Fruit fly (Drosophila melanogaster) whole organism, embryonic: ENCODE results near the gene wam.

Source experiments
- CG1024 ChIP-seq: fragments of 200-800 bp; sonication (Bioruptor generic); IDR thresholded peaks from 2 replicates; pipeline ENCODE4 v1.3.6; 2022; ENCODE audit warnings: missing biosample characterization, missing genetic modification characterization
- CG11398 ChIP-seq: fragments of 200-800 bp; sonication (Bioruptor generic); optimal IDR thresholded peaks from 2 replicates; lab custom pipeline; 2016; ENCODE audit warnings: missing biosample characterization, missing genetic modification characterization
- CG12236 ChIP-seq: fragments of 200-800 bp; sonication (Bioruptor generic); optimal IDR thresholded peaks from 2 replicates; lab custom pipeline; 2016; ENCODE audit warnings: missing biosample characterization, missing genetic modification characterization
- CG12299 ChIP-seq: fragments of 200-800 bp; sonication (Bioruptor generic); optimal IDR thresholded peaks from 2 replicates; lab custom pipeline; 2018; ENCODE audit warnings: missing biosample characterization, mild to moderate bottlenecking, missing genetic modification characterization
- CG15011 ChIP-seq: fragments of 200-800 bp; sonication (Bioruptor generic); optimal IDR thresholded peaks from 3 replicates; lab custom pipeline; 2018; ENCODE audit warnings: missing biosample characterization, mild to moderate bottlenecking, missing genetic modification characterization
- CG17328 ChIP-seq: fragments of 200-800 bp; sonication (Bioruptor generic); IDR thresholded peaks from 2 replicates; pipeline ENCODE4 v1.3.6; 2022; ENCODE audit warnings: missing biosample characterization, missing genetic modification characterization
- CG2875 ChIP-seq: fragments of 200-800 bp; sonication (Bioruptor generic); optimal IDR thresholded peaks from 2 replicates; lab custom pipeline; 2017; ENCODE audit warnings: missing biosample characterization, mild to moderate bottlenecking, missing genetic modification characterization, missing genetic modification reagents
- CG3163 ChIP-seq: fragments of 200-800 bp; sonication (Bioruptor generic); optimal IDR thresholded peaks from 3 replicates; lab custom pipeline; 2016; ENCODE audit warnings: missing biosample characterization, missing genetic modification characterization
- CG3281 ChIP-seq: fragments of 200-800 bp; sonication (Bioruptor generic); optimal IDR thresholded peaks from 3 replicates; lab custom pipeline; 2017; ENCODE audit warnings: missing biosample characterization, mild to moderate bottlenecking, missing genetic modification characterization
- CG5953 ChIP-seq: fragments of 200-800 bp; sonication (Bioruptor generic); IDR thresholded peaks from 2 replicates; pipeline ENCODE4 v1.3.6; 2022; ENCODE audit warnings: missing biosample characterization, missing genetic modification characterization
- CG7372 ChIP-seq: fragments of 200-800 bp; sonication (Bioruptor generic); IDR thresholded peaks from 2 replicates; pipeline ENCODE4 v1.3.6; 2022; ENCODE audit warnings: missing biosample characterization, missing genetic modification characterization
- Chrac-16 ChIP-seq: fragments of 200-800 bp; sonication (Bioruptor generic); optimal IDR thresholded peaks from 3 replicates; lab custom pipeline; 2016; ENCODE audit warnings: missing biosample characterization, missing genetic modification characterization
- Dip2 ChIP-seq: fragments of 200-800 bp; sonication (Bioruptor generic); IDR thresholded peaks from 2 replicates; pipeline ENCODE4 v1.3.6; 2022; ENCODE audit warnings: missing biosample characterization, missing genetic modification characterization
- Dref ChIP-seq: fragments of 200-800 bp; sonication (Bioruptor generic); IDR thresholded peaks from 2 replicates; pipeline ENCODE4 v1.3.6; 2022; ENCODE audit warnings: missing biosample characterization, missing genetic modification characterization
- Ets65A ChIP-seq: fragments of 200-800 bp; sonication (Bioruptor generic); peaks from one replicate; lab custom pipeline; 2016; ENCODE audit warnings: missing biosample characterization, missing genetic modification characterization
- Gsc ChIP-seq: fragments of 200-800 bp; sonication (Bioruptor generic); IDR thresholded peaks from 2 replicates; pipeline ENCODE4 v1.3.6; 2022; ENCODE audit warnings: missing biosample characterization, missing genetic modification characterization
- HmgZ ChIP-seq: fragments of 200-800 bp; sonication (Bioruptor generic); optimal IDR thresholded peaks from 2 replicates; lab custom pipeline; 2018; ENCODE audit warnings: missing biosample characterization, mild to moderate bottlenecking, missing genetic modification characterization
- Lhr ChIP-seq: fragments of 200-800 bp; sonication (Bioruptor generic); optimal IDR thresholded peaks from 3 replicates; lab custom pipeline; 2017; ENCODE audit warnings: mild to moderate bottlenecking, missing biosample characterization, missing genetic modification reagents, missing genetic modification characterization
- Lpt ChIP-seq: fragments of >200 bp; optimal IDR thresholded peaks from 2 replicates; lab custom pipeline; 2018; ENCODE audit warnings: missing biosample characterization, missing genetic modification characterization
- MTF-1 ChIP-seq: fragments of 200-800 bp; sonication (Bioruptor generic); optimal IDR thresholded peaks from 2 replicates; lab custom pipeline; 2018; ENCODE audit warnings: missing biosample characterization, mild to moderate bottlenecking, missing genetic modification characterization, borderline replicate concordance
- Max ChIP-seq: fragments of 200-800 bp; sonication (Bioruptor generic); optimal IDR thresholded peaks from 2 replicates; lab custom pipeline; 2016; ENCODE audit warnings: missing biosample characterization, mild to moderate bottlenecking, missing genetic modification characterization
- Med ChIP-seq: fragments of 200-800 bp; sonication (Bioruptor generic); peaks from one replicate; lab custom pipeline; 2016; ENCODE audit warnings: missing biosample characterization, missing genetic modification characterization, mild to moderate bottlenecking, inconsistent platforms, moderate library complexity
- Nf-YA ChIP-seq: fragments of 200-800 bp; sonication (Bioruptor generic); IDR thresholded peaks from 2 replicates; pipeline ENCODE4 v1.3.6; 2022; ENCODE audit warnings: missing biosample characterization, missing genetic modification characterization
- NfI ChIP-seq: fragments of 200-800 bp; sonication (Bioruptor generic); optimal IDR thresholded peaks from 3 replicates; lab custom pipeline; 2018; ENCODE audit warnings: missing biosample characterization, mild to moderate bottlenecking, missing genetic modification characterization, moderate library complexity
- Oaz ChIP-seq: fragments of 200-800 bp; sonication (Bioruptor generic); IDR thresholded peaks from 2 replicates; pipeline ENCODE4 v1.3.6; 2022; ENCODE audit warnings: missing biosample characterization, missing genetic modification characterization
- Scr ChIP-seq: fragments of 200-800 bp; sonication (Bioruptor generic); IDR thresholded peaks from 2 replicates; pipeline ENCODE4 v1.3.6; 2022; ENCODE audit warnings: missing biosample characterization, missing genetic modification characterization; ENCODE audit not compliant: partially characterized antibody
- Sox102F ChIP-seq: fragments of 200-800 bp; sonication (Bioruptor generic); optimal IDR thresholded peaks from 2 replicates; lab custom pipeline; 2018; ENCODE audit warnings: missing biosample characterization, mild to moderate bottlenecking, missing genetic modification characterization, moderate library complexity
- Xbp1 ChIP-seq: fragments of 200-800 bp; sonication (Bioruptor generic); optimal IDR thresholded peaks from 3 replicates; lab custom pipeline; 2016; ENCODE audit warnings: missing biosample characterization, mild to moderate bottlenecking, missing genetic modification characterization
- Xrp1 ChIP-seq: fragments of 200-800 bp; sonication (Bioruptor generic); IDR thresholded peaks from 2 replicates; pipeline ENCODE4 v1.3.6; 2022; ENCODE audit warnings: missing biosample characterization, missing genetic modification characterization
- corto ChIP-seq: fragments of 200-800 bp; sonication (Bioruptor generic); optimal IDR thresholded peaks from 2 replicates; lab custom pipeline; 2016; ENCODE audit warnings: missing biosample characterization, mild to moderate bottlenecking, missing genetic modification characterization, moderate library complexity
- dm ChIP-seq: fragments of 200-800 bp; sonication (Bioruptor generic); optimal IDR thresholded peaks from 3 replicates; lab custom pipeline; 2016; ENCODE audit warnings: missing biosample characterization, missing genetic modification characterization
- exex ChIP-seq: fragments of 200-800 bp; sonication (Bioruptor generic); optimal IDR thresholded peaks from 4 replicates; lab custom pipeline; 2018; ENCODE audit warnings: missing biosample characterization, mild to moderate bottlenecking, missing genetic modification characterization, moderate library complexity
- fd3F ChIP-seq: fragments of 200-800 bp; sonication (Bioruptor generic); optimal IDR thresholded peaks from 2 replicates; lab custom pipeline; 2018; ENCODE audit warnings: missing biosample characterization, mild to moderate bottlenecking, missing genetic modification characterization, moderate library complexity
- ftz-f1 ChIP-seq: fragments of 200-800 bp; sonication (Bioruptor generic); optimal IDR thresholded peaks from 2 replicates; lab custom pipeline; 2016; ENCODE audit warnings: missing biosample characterization, missing genetic modification characterization
- gce ChIP-seq: fragments of 200-800 bp; sonication (Bioruptor generic); IDR thresholded peaks from 3 replicates; pipeline ENCODE4 v1.3.6; 2022; ENCODE audit warnings: missing biosample characterization, missing genetic modification characterization
- gro ChIP-seq: fragments of 200-800 bp; sonication (Bioruptor generic); optimal IDR thresholded peaks from 2 replicates; lab custom pipeline; 2016; ENCODE audit warnings: missing biosample characterization, missing genetic modification characterization
- her ChIP-seq: fragments of 200-800 bp; sonication (Bioruptor generic); optimal IDR thresholded peaks from 2 replicates; lab custom pipeline; 2016; ENCODE audit warnings: missing biosample characterization, missing genetic modification characterization
- insv ChIP-seq, 2 experiments: fragments of 200-800 bp; sonication (Bioruptor generic); optimal IDR thresholded peaks; 3 replicates each; lab custom pipeline; 2016 to 2018; ENCODE audit warnings: missing biosample characterization in 2 of 2, missing genetic modification characterization in 2 of 2
- kah ChIP-seq: fragments of 200-800 bp; sonication (Bioruptor generic); optimal IDR thresholded peaks from 2 replicates; lab custom pipeline; 2018; ENCODE audit warnings: missing biosample characterization, mild to moderate bottlenecking, missing genetic modification characterization
- mld ChIP-seq: fragments of 200-800 bp; sonication (Bioruptor generic); IDR thresholded peaks from 3 replicates; pipeline ENCODE4 v1.3.6; 2022; ENCODE audit warnings: missing biosample characterization, missing genetic modification characterization; ENCODE audit not compliant: partially characterized antibody
- odd ChIP-seq: fragments of 200-800 bp; sonication (Bioruptor generic); optimal IDR thresholded peaks from 2 replicates; lab custom pipeline; 2017; ENCODE audit warnings: missing biosample characterization, mild to moderate bottlenecking, missing genetic modification characterization
- repo ChIP-seq: fragments of 200-800 bp; sonication (Bioruptor generic); optimal IDR thresholded peaks from 2 replicates; lab custom pipeline; 2016; ENCODE audit warnings: missing biosample characterization, missing genetic modification characterization
- sens ChIP-seq: fragments of 200-800 bp; sonication (Bioruptor generic); peaks from one replicate; lab custom pipeline; 2016; ENCODE audit warnings: missing biosample characterization, missing genetic modification characterization
- sens-2 ChIP-seq: fragments of 200-800 bp; sonication (Bioruptor generic); IDR thresholded peaks from 2 replicates; pipeline ENCODE4 v1.3.6; 2022; ENCODE audit warnings: missing biosample characterization, missing genetic modification characterization
- seq ChIP-seq: fragments of 200-800 bp; sonication (Bioruptor generic); IDR thresholded peaks from 2 replicates; pipeline ENCODE4 v1.3.6; 2022; ENCODE audit warnings: missing biosample characterization, missing genetic modification characterization
- slou ChIP-seq: fragments of 200-800 bp; sonication (Bioruptor generic); optimal IDR thresholded peaks from 3 replicates; lab custom pipeline; 2016; ENCODE audit warnings: missing biosample characterization, missing genetic modification characterization
- stwl ChIP-seq: fragments of 200-800 bp; sonication (Bioruptor generic); optimal IDR thresholded peaks from 3 replicates; lab custom pipeline; 2018; ENCODE audit warnings: missing biosample characterization, mild to moderate bottlenecking, missing genetic modification characterization, moderate library complexity
- tna ChIP-seq: fragments of 200-800 bp; sonication (Bioruptor generic); IDR thresholded peaks from 2 replicates; pipeline ENCODE4 v1.3.6; 2022; ENCODE audit warnings: missing biosample characterization, missing genetic modification characterization; ENCODE audit not compliant: partially characterized antibody
- twi ChIP-seq: fragments of 200-800 bp; optimal IDR thresholded peaks from 2 replicates; lab custom pipeline; 2019; ENCODE audit warnings: missing biosample characterization, mild to moderate bottlenecking, missing genetic modification characterization, moderate library complexity
- unc-4 ChIP-seq: fragments of 200-800 bp; sonication (Bioruptor generic); IDR thresholded peaks from 2 replicates; pipeline ENCODE4 v1.3.6; 2022; ENCODE audit warnings: missing biosample characterization, missing genetic modification characterization; ENCODE audit not compliant: partially characterized antibody
- vfl ChIP-seq: fragments of 200-800 bp; sonication (Bioruptor generic); optimal IDR thresholded peaks from 2 replicates; lab custom pipeline; 2016; ENCODE audit warnings: missing biosample characterization, missing genetic modification characterization
- wdn ChIP-seq: fragments of 200-800 bp; sonication (Bioruptor generic); IDR thresholded peaks from 2 replicates; pipeline ENCODE4 v1.3.6; 2022; ENCODE audit warnings: missing biosample characterization, missing genetic modification characterization
- zfh1 ChIP-seq: fragments of 200-800 bp; sonication (Bioruptor generic); IDR thresholded peaks from 3 replicates; pipeline ENCODE4 v1.3.6; 2022; ENCODE audit warnings: missing biosample characterization, missing genetic modification characterization

Gene wam

dm6 chr3R:23284256-23284655 is 3.6 kb downstream of the wam start (continued):
- TF ChIP-seq CG11398 (GFP tag; lab: Kevin White, UChicago) (no peak), kah (GFP tag; lab: Kevin White, UChicago) (peak; percentile 8), CG2875 (GFP tag; lab: Kevin White, UChicago) (peak; percentile 4), twi (no peak), Scr (GFP tag; lab: Robert Waterston, UW) (no peak), gce (GFP tag; lab: Robert Waterston, UW) (0 out of 3 replicates have a peak, but pooled peaks have one; percentile 37), vfl (GFP tag; lab: Kevin White, UChicago) (no peak), Xbp1 (GFP tag; lab: Kevin White, UChicago) (no peak), CG17328 (GFP tag; lab: Robert Waterston, UW) (no peak), stwl (tag; lab: Kevin White, UChicago) (no peak), CG5953 (no peak), Max (GFP tag; lab: Kevin White, UChicago) (no peak), slou (GFP tag; lab: Kevin White, UChicago) (no peak), Dip2 (GFP tag; lab: Robert Waterston, UW) (no peak), unc-4 (GFP tag; lab: Robert Waterston, UW) (no peak), ftz-f1 (GFP tag; lab: Kevin White, UChicago) (no peak), CG12236 (GFP tag; lab: Kevin White, UChicago) (no peak), CG15011 (GFP tag; lab: Kevin White, UChicago) (peak; percentile 24), insv (GFP tag; optimal IDR thresholded peaks at IDR 0.05; lab: Kevin White, UChicago) (no peak), CG3163 (GFP tag; lab: Kevin White, UChicago) (no peak), Dref (GFP tag; lab: Robert Waterston, UW) (no peak), NfI (GFP tag; lab: Kevin White, UChicago) (peak; percentile 27), Chrac-16 (GFP tag; lab: Kevin White, UChicago) (no peak), her (GFP tag; lab: Kevin White, UChicago) (no peak), Xrp1 (GFP tag; lab: Robert Waterston, UW) (no peak), wdn (GFP tag; lab: Robert Waterston, UW) (no peak), Sox102F (GFP tag; lab: Kevin White, UChicago) (no peak), Oaz (GFP tag; lab: Robert Waterston, UW) (no peak), sens-2 (GFP tag; lab: Robert Waterston, UW) (no peak), MTF-1 (GFP tag; lab: Kevin White, UChicago) (peak; percentile 66), CG7372 (GFP tag; lab: Robert Waterston, UW) (no peak), HmgZ (peak; percentile 37), CG3281 (GFP tag; lab: Kevin White, UChicago) (no peak), Lpt (no peak), gro (GFP tag; lab: Kevin White, UChicago) (peak; percentile 4), exex (tag; lab: Kevin White, UChicago) (peak; percentile 46), mld (no peak), tna (GFP tag; lab: Robert Waterston, UW) (no peak), CG1024 (GFP tag; lab: Robert Waterston, UW) (no peak), sens (GFP tag; lab: Kevin White, UChicago) (no peak), corto (GFP tag; lab: Kevin White, UChicago) (no peak), CG12299 (tag; lab: Kevin White, UChicago) (peak; percentile 45), seq (no peak), Nf-YA (GFP tag; lab: Robert Waterston, UW) (no peak), dm (GFP tag; lab: Kevin White, UChicago) (no peak), Ets65A (GFP tag; lab: Kevin White, UChicago) (no peak), Lhr (GFP tag; lab: Kevin White, UChicago) (no peak), fd3F (peak; percentile 26), Gsc (GFP tag; lab: Robert Waterston, UW) (no peak), repo (no peak), zfh1 (GFP tag; lab: Robert Waterston, UW) (no peak), Med (peak; percentile 77), odd (GFP tag; lab: Kevin White, UChicago) (peak; percentile 74)
